Worm (Caenorhabditis elegans) whole organism, early embryonic: Measurements from ENCODE around the gene C54D10.5.

Experiments used
- B0310.2 ChIP-seq: sonication (generic microtip); optimal IDR thresholded peaks from 2 replicates; lab custom pipeline; 2016; ENCODE audit warnings: mild to moderate bottlenecking, missing genetic modification characterization, missing compliant biosample characterization
- F13C5.2 ChIP-seq: sonication (generic microtip); optimal IDR thresholded peaks from 2 replicates; lab custom pipeline; 2017; ENCODE audit warnings: mild to moderate bottlenecking, missing genetic modification characterization, inconsistent platforms, missing compliant biosample characterization
- aly-1 ChIP-seq: sonication (generic microtip); optimal IDR thresholded peaks from 2 replicates; lab custom pipeline; 2016; ENCODE audit warnings: missing genetic modification characterization, missing compliant biosample characterization
- ama-1 ChIP-seq: fragments of 150-350 bp; optimal IDR thresholded peaks from 2 replicates; lab custom pipeline; 2014
- ceh-13 ChIP-seq: fragments of 200-800 bp; sonication (Bioruptor generic); optimal IDR thresholded peaks from 2 replicates; lab custom pipeline; 2018; ENCODE audit warnings: mild to moderate bottlenecking, missing genetic modification characterization, missing compliant biosample characterization
- ceh-36 ChIP-seq: sonication (generic microtip); optimal IDR thresholded peaks from 2 replicates; lab custom pipeline; 2016; ENCODE audit warnings: missing genetic modification characterization, inconsistent platforms, missing compliant biosample characterization
- ets-7 ChIP-seq: sonication (generic microtip); optimal IDR thresholded peaks from 2 replicates; lab custom pipeline; 2016; ENCODE audit warnings: missing genotype, missing genetic modification characterization, missing compliant biosample characterization
- flt-1 ChIP-seq: fragments of 200-800 bp; sonication (Bioruptor generic); IDR thresholded peaks from 2 replicates; pipeline ENCODE4 v1.3.6; 2022; ENCODE audit warnings: missing genetic modification characterization, missing compliant biosample characterization
- hmbx-1 ChIP-seq: sonication (generic microtip); optimal IDR thresholded peaks from 2 replicates; lab custom pipeline; 2016; ENCODE audit warnings: mild to moderate bottlenecking, missing genetic modification characterization, missing compliant biosample characterization
- hmg-4 ChIP-seq: fragments of 200-800 bp; sonication (Bioruptor generic); optimal IDR thresholded peaks from 2 replicates; lab custom pipeline; 2018; ENCODE audit warnings: mild to moderate bottlenecking, missing genetic modification characterization, missing compliant biosample characterization
- hnd-1 ChIP-seq: sonication (generic microtip); optimal IDR thresholded peaks from 2 replicates; lab custom pipeline; 2016; ENCODE audit warnings: missing genetic modification characterization, missing compliant biosample characterization
- pes-1 ChIP-seq: fragments of 200-800 bp; sonication (Bioruptor generic); IDR thresholded peaks from 2 replicates; pipeline ENCODE4 v1.3.6; 2022; ENCODE audit warnings: missing genetic modification reagents, missing genetic modification characterization, missing compliant biosample characterization
- scrt-1 ChIP-seq: fragments of 200-800 bp; sonication (Bioruptor generic); IDR thresholded peaks from 2 replicates; pipeline ENCODE4 v1.3.6; 2022; ENCODE audit warnings: missing genetic modification characterization, missing compliant biosample characterization
- sea-1 ChIP-seq: fragments of 200-800 bp; sonication (Bioruptor generic); conservative IDR thresholded peaks from 2 replicates; pipeline ENCODE4 v1.3.6; 2022; ENCODE audit warnings: missing genetic modification characterization, missing compliant biosample characterization
- tbx-11 ChIP-seq: fragments of 200-800 bp; sonication (Bioruptor generic); IDR thresholded peaks from 2 replicates; pipeline ENCODE4 v1.3.6; 2022; ENCODE audit warnings: missing genetic modification characterization, missing compliant biosample characterization
- tbx-37 ChIP-seq: fragments of 200-800 bp; sonication (Bioruptor generic); conservative IDR thresholded peaks from 2 replicates; pipeline ENCODE4 v1.3.6; 2022; ENCODE audit warnings: missing genetic modification reagents, missing genetic modification characterization, missing compliant biosample characterization
- tra-4 ChIP-seq: sonication (generic microtip); optimal IDR thresholded peaks from 2 replicates; lab custom pipeline; 2017; ENCODE audit warnings: missing genetic modification characterization, missing compliant biosample characterization

C54D10.5 gene

DNA sequence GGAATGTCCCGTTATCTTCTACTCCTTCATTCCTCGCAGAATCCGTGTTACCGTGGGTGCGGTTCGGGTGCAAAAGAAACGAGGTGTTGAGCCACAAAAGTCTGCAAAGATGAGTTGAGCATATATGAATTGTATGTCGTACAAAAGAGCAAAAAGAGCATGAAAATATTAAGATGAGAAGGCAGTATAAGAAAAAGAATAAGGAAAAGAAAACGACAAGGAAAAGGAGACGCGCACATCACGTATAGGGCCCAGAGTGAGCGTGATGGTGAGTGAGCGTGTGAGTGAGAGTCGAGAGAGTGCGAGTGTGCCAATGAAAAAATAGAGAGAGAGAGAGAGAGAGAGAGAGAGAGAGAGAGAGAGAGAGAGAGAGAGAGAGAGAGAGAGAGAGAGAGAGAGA lies 33.8 kb downstream of the C54D10.5 start, which contains the start of gene egl-10:
Gene egl-10, minus strand, starts transcription at position 101 of the 400 bp plus-strand sequence.
- TF ChIP-seq hnd-1 (tag; lab: Kevin White, UChicago) (no peak), flt-1 (GFP tag; lab: Robert Waterston, UW) (no peak), ets-7 (tag; lab: Kevin White, UChicago) (no peak), F13C5.2 (tag; lab: Kevin White, UChicago) (no peak), tbx-37 (no peak), ceh-36 (tag; lab: Kevin White, UChicago) (no peak), sea-1 (GFP tag; lab: Robert Waterston, UW) (no peak), hmg-4 (GFP tag; lab: Kevin White, UChicago) (no peak), pes-1 (GFP tag; lab: Robert Waterston, UW) (no peak), B0310.2 (tag; lab: Kevin White, UChicago) (no peak), hmbx-1 (tag; lab: Kevin White, UChicago) (no peak)

DNA sequence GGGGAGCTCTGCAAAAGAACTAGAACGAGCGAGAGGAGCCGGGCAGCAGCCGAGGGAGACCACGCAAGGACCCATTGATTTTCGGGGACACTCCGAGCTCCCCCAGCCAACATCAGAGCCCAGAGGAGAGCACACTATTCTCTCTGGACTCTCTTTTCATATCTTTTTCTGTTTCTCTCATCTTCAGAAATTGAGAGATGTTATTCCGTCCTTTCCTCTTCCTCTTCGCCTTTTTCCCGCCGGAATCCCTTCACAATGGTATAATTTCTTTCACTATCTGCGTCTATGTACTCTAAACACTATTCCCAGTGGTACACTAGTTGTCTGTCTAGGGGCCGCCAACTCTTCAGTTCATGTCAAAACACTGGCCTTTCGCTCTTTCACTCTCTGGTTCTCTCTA lies 36.3 kb downstream of the C54D10.5 start:
- peak; percentile 43 for TF ChIP-seq hmg-4 (GFP tag; lab: Kevin White, UChicago)
- no peak for TF ChIP-seq ama-1 (lab: Kevin White, UChicago)

DNA sequence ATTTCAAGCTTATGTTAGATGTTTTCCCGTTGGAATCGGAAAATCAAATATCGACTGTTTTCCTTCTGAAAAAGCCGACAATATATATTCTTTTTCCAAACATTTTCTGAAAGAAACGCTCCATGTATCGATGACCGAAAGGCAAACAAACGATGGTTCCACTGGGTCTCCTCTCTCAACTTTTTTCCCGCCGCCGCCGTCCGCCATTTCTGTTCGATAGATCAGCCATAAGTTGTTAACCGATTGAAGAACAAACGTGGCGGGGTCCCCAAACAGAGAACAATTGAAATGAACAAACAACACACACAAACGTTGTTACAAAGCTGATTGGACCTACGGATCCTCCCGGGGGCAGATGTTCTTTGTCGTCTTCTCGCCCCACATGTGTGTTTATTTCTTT lies 37.5 kb downstream of the C54D10.5 start:
- TF ChIP-seq pes-1 (GFP tag; lab: Robert Waterston, UW): no peak
- TF ChIP-seq B0310.2 (tag; lab: Kevin White, UChicago): no peak
- no peak for TF ChIP-seq hnd-1 (tag; lab: Kevin White, UChicago)
- no peak for TF ChIP-seq scrt-1 (GFP tag; lab: Robert Waterston, UW)
- no peak for TF ChIP-seq tbx-37
- TF ChIP-seq aly-1: no peak
- no peak for TF ChIP-seq hmg-4 (GFP tag; lab: Kevin White, UChicago)
- no peak for TF ChIP-seq F13C5.2 (tag; lab: Kevin White, UChicago)
- no peak for TF ChIP-seq flt-1 (GFP tag; lab: Robert Waterston, UW)
- TF ChIP-seq ets-7 (tag; lab: Kevin White, UChicago): no peak
- TF ChIP-seq hmbx-1 (tag; lab: Kevin White, UChicago): no peak
- TF ChIP-seq sea-1 (GFP tag; lab: Robert Waterston, UW): no peak
- TF ChIP-seq ceh-36 (tag; lab: Kevin White, UChicago): no peak
- TF ChIP-seq ama-1 (lab: Kevin White, UChicago): no peak
- no peak for TF ChIP-seq ceh-13 (GFP tag; lab: Kevin White, UChicago)
- TF ChIP-seq tbx-11 (GFP tag; lab: Robert Waterston, UW): no peak
- no peak for TF ChIP-seq tra-4 (tag; lab: Kevin White, UChicago)

DNA sequence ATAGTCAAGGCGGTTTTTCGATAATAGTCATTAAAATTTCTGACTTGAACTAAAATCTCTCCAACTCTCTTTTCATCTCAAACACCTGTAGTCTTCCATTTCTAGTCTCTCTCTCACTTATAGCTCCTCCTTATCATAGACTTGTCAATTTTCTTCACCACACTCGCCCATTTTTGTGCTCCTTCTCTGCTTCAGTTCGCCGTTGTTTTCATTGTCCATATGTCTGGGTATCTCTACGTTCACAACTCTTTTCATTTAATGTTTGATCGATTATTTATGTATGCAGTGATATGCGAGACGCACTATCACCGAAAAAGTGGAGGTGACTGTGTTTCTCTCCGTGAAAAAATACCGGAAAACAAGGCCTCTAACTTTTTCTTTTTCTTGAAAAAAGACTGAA lies 38.6 kb downstream of the C54D10.5 start:
- no peak for TF ChIP-seq ceh-36 (tag; lab: Kevin White, UChicago)
- no peak for TF ChIP-seq F13C5.2 (tag; lab: Kevin White, UChicago)
- TF ChIP-seq hmg-4 (GFP tag; lab: Kevin White, UChicago): no peak
- no peak for TF ChIP-seq sea-1 (GFP tag; lab: Robert Waterston, UW)
- TF ChIP-seq ets-7 (tag; lab: Kevin White, UChicago): no peak
- no peak for TF ChIP-seq hnd-1 (tag; lab: Kevin White, UChicago)
- no peak for TF ChIP-seq pes-1 (GFP tag; lab: Robert Waterston, UW)

DNA sequence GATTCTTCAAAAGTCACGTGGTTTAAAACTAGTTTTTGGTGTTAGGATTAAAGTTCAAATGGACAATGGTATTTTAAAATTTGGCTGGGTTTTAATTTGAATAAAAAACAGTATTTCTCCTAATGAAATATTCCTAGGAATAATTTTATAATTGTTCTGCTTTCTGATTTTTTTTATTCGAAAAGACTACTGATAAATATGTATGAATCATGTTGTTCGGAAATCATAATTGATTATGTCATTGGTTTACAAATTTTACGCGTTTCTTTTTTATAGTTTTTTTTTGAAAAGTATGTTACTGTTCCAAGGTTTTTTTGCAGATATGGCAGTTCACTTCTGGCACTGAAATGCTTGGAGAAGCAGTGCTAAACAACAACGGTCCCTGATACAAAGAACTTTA lies 39.2 kb downstream of the C54D10.5 start, which contains the start of gene F28C1.3:
Gene F28C1.3, plus strand, starts transcription at position 301 of the 400 bp plus-strand sequence.
- TF ChIP-seq flt-1 (GFP tag; lab: Robert Waterston, UW): no peak
- no peak for TF ChIP-seq hmg-4 (GFP tag; lab: Kevin White, UChicago)
- no peak for TF ChIP-seq sea-1 (GFP tag; lab: Robert Waterston, UW)
- TF ChIP-seq B0310.2 (tag; lab: Kevin White, UChicago): no peak
- TF ChIP-seq tbx-11 (GFP tag; lab: Robert Waterston, UW): no peak
- TF ChIP-seq pes-1 (GFP tag; lab: Robert Waterston, UW): no peak
- TF ChIP-seq ama-1 (lab: Kevin White, UChicago): no peak
- no peak for TF ChIP-seq aly-1
- TF ChIP-seq tra-4 (tag; lab: Kevin White, UChicago): no peak

DNA sequence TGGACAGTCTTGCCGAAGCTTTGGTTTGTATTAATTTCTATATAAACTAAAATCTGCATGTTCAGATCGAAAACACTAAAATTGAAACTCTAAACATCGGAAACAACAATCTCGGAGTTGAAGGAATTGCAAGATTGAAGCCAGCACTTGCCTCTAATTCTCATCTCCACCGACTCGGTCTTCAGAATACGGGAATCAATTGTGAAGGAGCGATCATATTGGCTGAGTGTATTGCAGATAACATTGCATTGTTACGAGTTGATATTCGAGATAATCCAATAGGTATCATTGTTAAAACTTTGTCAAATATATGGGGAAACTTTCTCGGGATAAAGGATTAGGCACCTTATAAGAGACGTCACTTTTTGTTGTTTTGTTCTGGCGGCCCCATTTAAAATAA lies 41.2 kb downstream of the C54D10.5 start:
- TF ChIP-seq ama-1 (lab: Kevin White, UChicago): no peak
- no peak for TF ChIP-seq sea-1 (GFP tag; lab: Robert Waterston, UW)
- no peak for TF ChIP-seq F13C5.2 (tag; lab: Kevin White, UChicago)
- no peak for TF ChIP-seq B0310.2 (tag; lab: Kevin White, UChicago)
- no peak for TF ChIP-seq ceh-36 (tag; lab: Kevin White, UChicago)
- no peak for TF ChIP-seq aly-1
- no peak for TF ChIP-seq pes-1 (GFP tag; lab: Robert Waterston, UW)
- no peak for TF ChIP-seq hmbx-1 (tag; lab: Kevin White, UChicago)
- no peak for TF ChIP-seq tra-4 (tag; lab: Kevin White, UChicago)
- TF ChIP-seq hnd-1 (tag; lab: Kevin White, UChicago): no peak
- no peak for TF ChIP-seq ets-7 (tag; lab: Kevin White, UChicago)
- no peak for TF ChIP-seq tbx-37
- TF ChIP-seq scrt-1 (GFP tag; lab: Robert Waterston, UW): no peak

DNA sequence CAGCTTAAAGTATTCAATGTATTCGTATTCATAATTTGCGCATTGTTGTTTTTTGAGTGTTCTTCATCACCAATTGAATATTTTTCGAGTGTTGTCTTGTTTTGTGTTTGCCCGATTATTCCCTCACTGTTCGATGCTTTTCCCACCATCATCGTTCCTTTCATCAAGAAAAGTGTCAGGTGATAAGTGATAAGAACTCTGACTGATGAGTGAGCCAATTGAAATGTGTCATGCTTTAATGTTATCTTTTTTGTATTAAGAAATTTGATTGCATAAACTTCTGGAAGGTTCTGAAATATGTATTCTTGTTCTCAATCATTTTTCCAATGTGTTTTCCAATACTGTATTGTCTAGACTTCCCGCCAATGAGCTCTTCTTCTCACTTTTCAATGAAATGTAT lies 46.2 kb downstream of the C54D10.5 start:
- TF ChIP-seq ets-7 (tag; lab: Kevin White, UChicago): no peak
- no peak for TF ChIP-seq F13C5.2 (tag; lab: Kevin White, UChicago)
- TF ChIP-seq tbx-11 (GFP tag; lab: Robert Waterston, UW): no peak
- no peak for TF ChIP-seq tbx-37
- no peak for TF ChIP-seq flt-1 (GFP tag; lab: Robert Waterston, UW)
- no peak for TF ChIP-seq pes-1 (GFP tag; lab: Robert Waterston, UW)
- no peak for TF ChIP-seq ceh-13 (GFP tag; lab: Kevin White, UChicago)
- TF ChIP-seq ceh-36 (tag; lab: Kevin White, UChicago): no peak
- no peak for TF ChIP-seq hmbx-1 (tag; lab: Kevin White, UChicago)
- no peak for TF ChIP-seq hnd-1 (tag; lab: Kevin White, UChicago)
- no peak for TF ChIP-seq tra-4 (tag; lab: Kevin White, UChicago)
- TF ChIP-seq scrt-1 (GFP tag; lab: Robert Waterston, UW): no peak
- no peak for TF ChIP-seq sea-1 (GFP tag; lab: Robert Waterston, UW)
- no peak for TF ChIP-seq B0310.2 (tag; lab: Kevin White, UChicago)
- TF ChIP-seq aly-1: no peak
- TF ChIP-seq ama-1 (lab: Kevin White, UChicago): no peak
- TF ChIP-seq hmg-4 (GFP tag; lab: Kevin White, UChicago): no peak
